Worm (Caenorhabditis elegans) whole organism, late embryonic: ENCODE data around the gene C18H9.1.

ENCODE experiments used
- ama-1 ChIP-seq: fragments of 150-350 bp; optimal IDR thresholded peaks from 2 replicates; lab custom pipeline; 2014
- ceh-2 ChIP-seq: sonication (generic microtip); optimal IDR thresholded peaks from 2 replicates; lab custom pipeline; 2016; ENCODE audit warnings: missing genotype, missing genetic modification characterization, missing compliant biosample characterization
- fkh-10 ChIP-seq: fragments of 150-350 bp; optimal IDR thresholded peaks from 2 replicates; lab custom pipeline; 2014; ENCODE audit warnings: missing biosample characterization, missing genetic modification reagents, missing genetic modification characterization
- hlh-6 ChIP-seq: sonication (generic microtip); optimal IDR thresholded peaks from 2 replicates; lab custom pipeline; 2016; ENCODE audit warnings: missing genotype, missing genetic modification characterization, missing compliant biosample characterization
- nhr-11 ChIP-seq: fragments of 150-350 bp; optimal IDR thresholded peaks from 2 replicates; lab custom pipeline; 2014; ENCODE audit warnings: missing biosample characterization, missing genetic modification characterization
- pqm-1 ChIP-seq: sonication (generic microtip); optimal IDR thresholded peaks from 2 replicates; lab custom pipeline; 2016; ENCODE audit warnings: missing genetic modification characterization, missing compliant biosample characterization
- ref-2 ChIP-seq: sonication (generic microtip); optimal IDR thresholded peaks from 2 replicates; lab custom pipeline; 2016; ENCODE audit warnings: missing genetic modification characterization, missing compliant biosample characterization
- tbx-2 ChIP-seq: sonication (generic microtip); optimal IDR thresholded peaks from 2 replicates; lab custom pipeline; 2016; ENCODE audit warnings: missing genetic modification characterization, missing compliant biosample characterization
- unc-55 ChIP-seq: sonication (generic microtip); optimal IDR thresholded peaks from 2 replicates; lab custom pipeline; 2017; ENCODE audit warnings: missing biosample characterization, missing genetic modification reagents, missing genetic modification characterization
- unc-86 ChIP-seq: sonication (generic microtip); optimal IDR thresholded peaks from 2 replicates; lab custom pipeline; 2016; ENCODE audit warnings: missing genetic modification characterization, missing compliant biosample characterization

DNA sequence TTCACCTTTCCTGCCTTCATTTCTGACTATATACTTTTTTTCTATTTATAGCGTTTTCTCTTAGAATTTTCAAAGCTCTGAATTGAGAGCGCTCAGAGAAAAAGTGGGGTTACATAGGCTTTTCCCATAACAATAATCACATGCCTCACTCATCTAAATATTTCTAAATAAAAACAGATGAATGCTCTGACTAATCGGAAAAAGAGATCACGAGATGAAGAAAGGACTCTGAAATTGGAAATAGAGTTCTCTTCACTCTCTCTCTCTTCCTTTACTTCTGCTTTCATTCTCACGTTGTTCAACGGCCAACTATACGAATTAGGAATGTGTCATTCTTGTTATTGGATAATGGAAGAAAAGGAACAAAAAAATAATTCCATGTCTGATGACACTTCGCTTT, 9.8 kb upstream of the C18H9.1 start:
- TF ChIP-seq ceh-2 (tag; lab: Kevin White, UChicago) = no peak
- no peak for TF ChIP-seq unc-86 (tag; lab: Kevin White, UChicago)
- no peak for TF ChIP-seq unc-55 (GFP tag; lab: Kevin White, UChicago)
- TF ChIP-seq tbx-2 = no peak
- TF ChIP-seq pqm-1 (tag; lab: Kevin White, UChicago) = no peak
- TF ChIP-seq hlh-6 = no peak
- no peak for TF ChIP-seq ref-2 (tag; lab: Kevin White, UChicago)
- no peak for TF ChIP-seq nhr-11 (tag; lab: Kevin White, UChicago)
- no peak for TF ChIP-seq fkh-10 (GFP tag; lab: Kevin White, UChicago)
- no peak for TF ChIP-seq ama-1
